Worm (Caenorhabditis elegans) whole organism, mixed stage, embryonic: Measurements from ENCODE around the gene F28F8.9.

Experiments
- M03D4.4 ChIP-seq: sonication (generic microtip); optimal IDR thresholded peaks from 2 replicates; lab custom pipeline; 2017; ENCODE audit warnings: mild to moderate bottlenecking, missing genetic modification characterization, missing compliant biosample characterization
- blmp-1 ChIP-seq: fragments of 150-350 bp; optimal IDR thresholded peaks from 2 replicates; lab custom pipeline; 2014; ENCODE audit warnings: missing biosample characterization, missing genetic modification characterization
- ceh-39 ChIP-seq: fragments of 150-350 bp; optimal IDR thresholded peaks from 2 replicates; lab custom pipeline; 2014; ENCODE audit warnings: missing biosample characterization, missing genetic modification characterization
- ceh-83 ChIP-seq: fragments of 200-800 bp; sonication (Bioruptor generic); optimal IDR thresholded peaks from 2 replicates; lab custom pipeline; 2018; ENCODE audit warnings: mild to moderate bottlenecking, missing genetic modification characterization, missing compliant biosample characterization
- ces-1 ChIP-seq: fragments of 150-350 bp; optimal IDR thresholded peaks from 2 replicates; lab custom pipeline; 2014; ENCODE audit warnings: missing biosample characterization, missing genetic modification reagents, missing genetic modification characterization
- cnd-1 ChIP-seq: fragments of 200-800 bp; sonication (Bioruptor generic); optimal IDR thresholded peaks from 2 replicates; lab custom pipeline; 2018; ENCODE audit warnings: mild to moderate bottlenecking, missing genetic modification characterization, missing compliant biosample characterization
- drap-1 ChIP-seq: fragments of 200-800 bp; sonication (Bioruptor generic); optimal IDR thresholded peaks from 3 replicates; lab custom pipeline; 2018; ENCODE audit warnings: mild to moderate bottlenecking, missing genetic modification characterization, missing compliant biosample characterization
- elt-1 ChIP-seq: sonication (generic microtip); optimal IDR thresholded peaks from 2 replicates; lab custom pipeline; 2017; ENCODE audit warnings: missing genetic modification characterization, mild to moderate bottlenecking, missing compliant biosample characterization, antibody characterized with exemption, moderate library complexity, borderline replicate concordance; ENCODE audit not compliant: insufficient read depth
- elt-3 ChIP-seq: fragments of 150-350 bp; optimal IDR thresholded peaks from 2 replicates; lab custom pipeline; 2014; ENCODE audit warnings: missing biosample characterization, missing genetic modification characterization
- flh-1 ChIP-seq: fragments of 200-800 bp; sonication (Bioruptor generic); optimal IDR thresholded peaks from 2 replicates; lab custom pipeline; 2018; ENCODE audit warnings: mild to moderate bottlenecking, missing genetic modification characterization, moderate library complexity, missing compliant biosample characterization
- ham-2 ChIP-seq: fragments of 200-800 bp; sonication (Bioruptor generic); optimal IDR thresholded peaks from 2 replicates; lab custom pipeline; 2018; ENCODE audit warnings: mild to moderate bottlenecking, missing genetic modification characterization, missing compliant biosample characterization
- hlh-1 ChIP-seq: fragments of 150-350 bp; optimal IDR thresholded peaks from 2 replicates; lab custom pipeline; 2014; ENCODE audit warnings: missing biosample characterization, missing genetic modification reagents, missing genetic modification characterization
- lin-13 ChIP-seq: fragments of 150-350 bp; optimal IDR thresholded peaks from 2 replicates; lab custom pipeline; 2014; ENCODE audit warnings: missing biosample characterization, missing genetic modification characterization
- lin-32 ChIP-seq: fragments of 200-800 bp; sonication (Bioruptor generic); optimal IDR thresholded peaks from 2 replicates; lab custom pipeline; 2018; ENCODE audit warnings: mild to moderate bottlenecking, missing genetic modification characterization, missing compliant biosample characterization
- lsy-2 ChIP-seq: fragments of 150-350 bp; optimal IDR thresholded peaks from 2 replicates; lab custom pipeline; 2014; ENCODE audit warnings: missing biosample characterization, missing genetic modification characterization
- mab-5 ChIP-seq: fragments of 150-350 bp; optimal IDR thresholded peaks from 2 replicates; lab custom pipeline; 2014; ENCODE audit warnings: missing biosample characterization, missing genetic modification characterization
- mep-1 ChIP-seq: fragments of 150-350 bp; optimal IDR thresholded peaks from 2 replicates; lab custom pipeline; 2017; ENCODE audit warnings: missing biosample characterization, missing genetic modification reagents, missing genetic modification characterization, inconsistent platforms
- mls-2 ChIP-seq: sonication (generic microtip); optimal IDR thresholded peaks from 2 replicates; lab custom pipeline; 2016; ENCODE audit warnings: mild to moderate bottlenecking, missing genetic modification characterization, moderate library complexity, missing compliant biosample characterization
- nhr-12 ChIP-seq: fragments of 150-350 bp; optimal IDR thresholded peaks from 2 replicates; lab custom pipeline; 2014; ENCODE audit warnings: missing biosample characterization, missing genetic modification characterization
- nhr-2 ChIP-seq: fragments of 150-350 bp; optimal IDR thresholded peaks from 2 replicates; lab custom pipeline; 2014; ENCODE audit warnings: missing biosample characterization, missing genetic modification characterization
- nhr-237 ChIP-seq: fragments of 150-350 bp; optimal IDR thresholded peaks from 2 replicates; lab custom pipeline; 2014; ENCODE audit warnings: missing biosample characterization, missing genetic modification characterization
- nhr-28 ChIP-seq: fragments of 150-350 bp; optimal IDR thresholded peaks from 2 replicates; lab custom pipeline; 2014; ENCODE audit warnings: missing biosample characterization, missing genetic modification characterization
- nhr-76 ChIP-seq: sonication (generic microtip); optimal IDR thresholded peaks from 2 replicates; lab custom pipeline; 2017; ENCODE audit warnings: missing biosample characterization, missing genetic modification characterization
- pha-4 ChIP-seq: fragments of 150-350 bp; optimal IDR thresholded peaks from 2 replicates; lab custom pipeline; 2018; ENCODE audit warnings: missing biosample characterization, missing genetic modification reagents, missing genetic modification characterization
- sem-2 ChIP-seq: fragments of 200-800 bp; sonication (Bioruptor generic); optimal IDR thresholded peaks from 2 replicates; lab custom pipeline; 2018; ENCODE audit warnings: mild to moderate bottlenecking, missing genetic modification characterization, missing compliant biosample characterization
- snpc-4 ChIP-seq: fragments of 150-350 bp; optimal IDR thresholded peaks from 2 replicates; lab custom pipeline; 2014; ENCODE audit warnings: missing biosample characterization, missing genetic modification characterization
- sptf-1 ChIP-seq: sonication (generic microtip); optimal IDR thresholded peaks from 2 replicates; lab custom pipeline; 2017; ENCODE audit warnings: mild to moderate bottlenecking, missing genetic modification characterization, moderate library complexity, missing compliant biosample characterization
- tbx-8 ChIP-seq: fragments of 200-800 bp; sonication (Bioruptor generic); optimal IDR thresholded peaks from 2 replicates; lab custom pipeline; 2018; ENCODE audit warnings: mild to moderate bottlenecking, missing genetic modification characterization, moderate library complexity, missing compliant biosample characterization
- unc-120 ChIP-seq: sonication (generic microtip); optimal IDR thresholded peaks from 2 replicates; lab custom pipeline; 2017; ENCODE audit warnings: missing genetic modification characterization, missing compliant biosample characterization; ENCODE audit not compliant: poor library complexity, severe bottlenecking
- unc-39 ChIP-seq: fragments of 150-350 bp; optimal IDR thresholded peaks from 2 replicates; lab custom pipeline; 2014; ENCODE audit warnings: missing biosample characterization, missing genetic modification characterization
- unc-62 ChIP-seq: fragments of 150-350 bp; optimal IDR thresholded peaks from 2 replicates; lab custom pipeline; 2014; ENCODE audit warnings: missing biosample characterization, missing genetic modification reagents, missing genetic modification characterization
- zip-8 ChIP-seq: fragments of 150-350 bp; optimal IDR thresholded peaks from 2 replicates; lab custom pipeline; 2014; ENCODE audit warnings: missing biosample characterization, missing genetic modification characterization
- ztf-11 ChIP-seq: fragments of 150-350 bp; optimal IDR thresholded peaks from 2 replicates; lab custom pipeline; 2014; ENCODE audit warnings: missing biosample characterization, missing genetic modification characterization

Gene F28F8.9

DNA sequence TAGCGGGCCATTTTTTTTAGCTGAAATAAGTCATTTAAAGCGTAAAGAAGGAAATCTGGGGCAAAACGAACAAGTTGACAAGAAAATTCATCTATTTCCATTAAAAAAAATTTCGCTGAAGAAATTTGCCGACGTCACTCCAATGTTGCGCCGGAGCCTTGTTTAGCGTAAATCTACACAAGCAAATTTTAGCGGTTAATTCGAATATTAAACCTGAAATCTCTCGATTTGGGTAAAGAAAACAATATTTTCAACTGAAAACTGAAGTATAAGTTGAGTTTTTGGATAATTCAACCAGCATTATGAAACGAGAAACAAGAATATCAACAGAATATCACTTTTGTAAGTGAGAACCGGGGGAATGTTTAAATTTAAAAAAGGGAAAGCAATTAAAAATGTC, at the start of gene F28F8.9:
Gene F28F8.9, minus strand, starts transcription at position 288 of the 400 bp plus-strand sequence.
- TF ChIP-seq lin-13 (tag; lab: Kevin White, UChicago): no peak
- TF ChIP-seq hlh-1: no peak
- TF ChIP-seq mls-2 (tag; lab: Kevin White, UChicago): no peak
- TF ChIP-seq ceh-39 (tag; lab: Kevin White, UChicago): no peak
- TF ChIP-seq elt-3 (tag; lab: Kevin White, UChicago): no peak
- TF ChIP-seq cnd-1 (tag; lab: Kevin White, UChicago): no peak
- peak; percentile 26 for TF ChIP-seq pha-4 (tag; lab: Kevin White, UChicago)
- no peak for TF ChIP-seq blmp-1
- TF ChIP-seq zip-8 (tag; lab: Kevin White, UChicago): no peak
- no peak for TF ChIP-seq ztf-11
- no peak for TF ChIP-seq drap-1 (GFP tag; lab: Kevin White, UChicago)
- no peak for TF ChIP-seq nhr-2 (tag; lab: Kevin White, UChicago)
- TF ChIP-seq lsy-2: peak; percentile 10
- TF ChIP-seq nhr-12 (tag; lab: Kevin White, UChicago): no peak
- no peak for TF ChIP-seq M03D4.4 (tag; lab: Kevin White, UChicago)
- peak; percentile 43 for TF ChIP-seq ces-1
- TF ChIP-seq nhr-237 (tag; lab: Kevin White, UChicago): no peak
- peak; percentile 21 for TF ChIP-seq unc-120 (tag; lab: Kevin White, UChicago)
- no peak for TF ChIP-seq unc-62 (GFP tag; lab: Kevin White, UChicago)
- no peak for TF ChIP-seq snpc-4 (tag; lab: Kevin White, UChicago)
- no peak for TF ChIP-seq sptf-1 (tag; lab: Kevin White, UChicago)
- no peak for TF ChIP-seq ceh-83 (GFP tag; lab: Kevin White, UChicago)
- TF ChIP-seq nhr-76 (tag; lab: Kevin White, UChicago): no peak

DNA sequence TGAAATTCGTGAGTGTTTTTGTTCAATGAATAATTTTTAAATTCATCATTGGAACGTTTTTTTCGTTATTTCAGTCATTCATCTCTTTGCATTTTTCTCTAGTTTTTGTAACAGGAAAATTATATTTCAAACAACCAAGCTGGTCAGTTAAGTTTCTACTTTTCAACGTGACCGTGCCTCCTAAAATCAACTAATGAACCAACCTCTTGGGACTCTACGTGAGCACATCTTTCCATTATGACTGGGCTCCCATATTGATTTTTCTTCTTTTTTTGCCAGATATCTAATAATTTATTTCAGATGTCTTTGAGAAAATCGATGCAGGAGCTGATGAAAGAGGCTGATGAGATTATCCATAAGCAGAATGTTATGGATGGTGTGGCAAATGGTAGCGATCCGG, 47.1 kb upstream of the F28F8.9 start, which contains the start of gene C55A1.11:
Gene C55A1.11, plus strand, starts transcription at position 301 of the 400 bp plus-strand sequence.
- no peak for TF ChIP-seq nhr-76 (tag; lab: Kevin White, UChicago)
- no peak for TF ChIP-seq ceh-39 (tag; lab: Kevin White, UChicago)
- no peak for TF ChIP-seq unc-39 (tag; lab: Kevin White, UChicago)
- TF ChIP-seq ham-2 (GFP tag; lab: Kevin White, UChicago): no peak

DNA sequence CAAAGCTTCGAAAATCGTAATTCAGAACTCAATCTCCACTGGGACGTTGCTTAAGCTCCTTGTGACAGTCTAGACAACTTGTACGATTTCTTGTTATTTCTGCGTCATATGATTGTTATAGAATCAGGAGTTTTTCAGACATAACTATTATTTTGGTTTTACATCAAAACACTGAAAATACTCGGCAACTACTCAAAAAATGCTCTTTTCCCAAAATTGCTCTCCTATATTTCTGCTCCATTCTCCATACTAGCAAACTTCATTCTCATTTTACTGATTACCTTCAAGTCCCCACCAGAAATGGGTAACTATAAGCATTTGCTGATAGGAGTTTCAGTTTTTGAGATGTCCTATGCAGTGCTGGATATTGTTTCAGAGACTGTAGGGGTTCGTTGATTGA, 43.0 kb upstream of the F28F8.9 start, which contains the start of gene C55A1.1:
Gene C55A1.1, plus strand, starts transcription at position 301 of the 400 bp plus-strand sequence.
- TF ChIP-seq mab-5 (tag; lab: Kevin White, UChicago) (no peak), lsy-2 (no peak), ces-1 (no peak), hlh-1 (no peak), elt-3 (tag; lab: Kevin White, UChicago) (no peak)
- TF ChIP-seq, all 35 proteins: peak for 0

DNA sequence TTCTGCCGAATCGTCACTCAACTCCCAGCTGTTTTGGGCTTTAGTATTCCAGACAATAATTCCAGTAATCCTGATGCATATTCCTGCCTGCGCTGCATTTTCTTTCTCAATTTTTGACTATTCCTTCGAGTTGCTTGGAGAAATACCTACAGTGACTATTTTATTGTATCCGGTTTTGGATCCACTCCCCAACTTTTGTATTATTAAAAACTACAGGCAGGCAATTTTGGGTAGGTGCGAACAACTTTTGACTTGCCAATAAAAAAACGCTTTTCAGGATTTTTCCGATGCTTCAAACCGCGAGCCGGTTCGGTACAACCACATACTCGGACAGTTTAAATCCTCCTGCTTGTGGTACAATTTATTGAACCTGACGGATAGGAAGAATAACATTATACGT, 36.1 kb upstream of the F28F8.9 start:
- TF ChIP-seq nhr-2 (tag; lab: Kevin White, UChicago) (no peak), unc-62 (GFP tag; lab: Kevin White, UChicago) (no peak), lin-13 (tag; lab: Kevin White, UChicago) (no peak), sem-2 (GFP tag; lab: Kevin White, UChicago) (no peak), elt-3 (tag; lab: Kevin White, UChicago) (no peak), mep-1 (tag; lab: Kevin White, UChicago) (no peak), tbx-8 (no peak), ces-1 (no peak), mab-5 (tag; lab: Kevin White, UChicago) (no peak), lsy-2 (no peak), nhr-28 (tag; lab: Kevin White, UChicago) (no peak), blmp-1 (no peak), cnd-1 (tag; lab: Kevin White, UChicago) (no peak), ceh-83 (GFP tag; lab: Kevin White, UChicago) (no peak), ham-2 (GFP tag; lab: Kevin White, UChicago) (no peak), mls-2 (tag; lab: Kevin White, UChicago) (no peak), ceh-39 (tag; lab: Kevin White, UChicago) (no peak), lin-32 (no peak), nhr-12 (tag; lab: Kevin White, UChicago) (no peak)

DNA sequence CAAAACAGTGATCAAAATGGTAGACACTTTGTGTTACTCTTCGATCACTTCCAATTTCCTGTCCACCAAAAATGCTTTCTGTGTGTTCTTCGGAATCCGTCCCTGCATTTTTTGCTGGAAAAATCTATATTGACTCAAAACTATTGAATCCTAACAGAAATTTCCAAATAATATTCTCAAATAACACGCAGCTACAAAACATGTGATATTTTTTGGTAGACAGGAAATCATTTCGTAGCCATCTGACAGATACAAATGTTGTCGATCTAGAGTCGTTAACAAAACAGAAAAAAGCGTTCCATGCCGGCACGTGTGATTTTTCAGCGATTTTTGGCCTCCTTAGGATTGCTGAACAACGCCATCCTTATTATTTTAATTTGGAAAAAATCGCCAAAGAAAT, 34.4 kb upstream of the F28F8.9 start, which contains the start of gene str-263:
Gene str-263, plus strand, starts transcription at position 301 of the 400 bp plus-strand sequence.
- TF ChIP-seq pha-4 (tag; lab: Kevin White, UChicago): no peak
- TF ChIP-seq hlh-1: no peak
- TF ChIP-seq blmp-1: no peak
- no peak for TF ChIP-seq flh-1 (GFP tag; lab: Kevin White, UChicago)
- no peak for TF ChIP-seq cnd-1 (tag; lab: Kevin White, UChicago)
- no peak for TF ChIP-seq ham-2 (GFP tag; lab: Kevin White, UChicago)
- no peak for TF ChIP-seq ceh-83 (GFP tag; lab: Kevin White, UChicago)
- TF ChIP-seq snpc-4 (tag; lab: Kevin White, UChicago): no peak
- no peak for TF ChIP-seq nhr-2 (tag; lab: Kevin White, UChicago)
- no peak for TF ChIP-seq elt-1
